Fruit fly (Drosophila melanogaster) whole organism, embryonic: ENCODE measurements around the gene CG13084.
A peak's percentile ranks its signal among the peaks of the same experiment; 100 is the strongest.

Experiments used
- Aef1 ChIP-seq: fragments of 200-800 bp; sonication (Bioruptor generic); IDR thresholded peaks from 3 replicates; pipeline ENCODE4 v1.3.6; 2022; ENCODE audit warnings: missing biosample characterization, missing genetic modification characterization
- Bgb ChIP-seq: fragments of 200-800 bp; sonication (Bioruptor generic); IDR thresholded peaks from 2 replicates; pipeline ENCODE4 v1.3.6; 2022; ENCODE audit warnings: missing biosample characterization, missing genetic modification characterization; ENCODE audit not compliant: partially characterized antibody
- CG10565 ChIP-seq: fragments of 200-800 bp; sonication (Bioruptor generic); optimal IDR thresholded peaks from 3 replicates; lab custom pipeline; 2016; ENCODE audit warnings: missing biosample characterization, mild to moderate bottlenecking, missing genetic modification characterization
- CG11456 ChIP-seq: fragments of 200-800 bp; sonication (Bioruptor generic); IDR thresholded peaks from 3 replicates; pipeline ENCODE4 v1.3.6; 2022; ENCODE audit warnings: missing biosample characterization, missing genetic modification characterization
- CG12744 ChIP-seq: fragments of 200-800 bp; sonication (Bioruptor generic); optimal IDR thresholded peaks from 2 replicates; lab custom pipeline; 2016; ENCODE audit warnings: missing biosample characterization, missing genetic modification characterization
- CG12769 ChIP-seq: fragments of 200-800 bp; sonication (Bioruptor generic); optimal IDR thresholded peaks from 2 replicates; lab custom pipeline; 2019; ENCODE audit warnings: missing biosample characterization, mild to moderate bottlenecking, missing genetic modification characterization, moderate library complexity
- CG13287 ChIP-seq: fragments of 200-800 bp; sonication (Bioruptor generic); IDR thresholded peaks from 2 replicates; pipeline ENCODE4 v1.3.6; 2022; ENCODE audit warnings: missing biosample characterization, missing genetic modification characterization; ENCODE audit not compliant: partially characterized antibody
- CG14667 ChIP-seq: fragments of 200-800 bp; sonication (Bioruptor generic); IDR thresholded peaks from 2 replicates; pipeline ENCODE4 v1.3.6; 2022; ENCODE audit warnings: missing biosample characterization, missing genetic modification characterization
- CG1603 ChIP-seq: fragments of 200-800 bp; sonication (Bioruptor generic); optimal IDR thresholded peaks from 2 replicates; lab custom pipeline; 2019; ENCODE audit warnings: missing biosample characterization, mild to moderate bottlenecking, missing genetic modification characterization, moderate library complexity
- CG17385 ChIP-seq: fragments of 200-800 bp; sonication (Bioruptor generic); optimal IDR thresholded peaks from 3 replicates; lab custom pipeline; 2018; ENCODE audit warnings: missing biosample characterization, mild to moderate bottlenecking, missing genetic modification characterization
- CG30020 ChIP-seq: fragments of 200-800 bp; optimal IDR thresholded peaks from 2 replicates; lab custom pipeline; 2019; ENCODE audit warnings: missing biosample characterization, mild to moderate bottlenecking, missing genetic modification characterization, moderate library complexity
- CG30403 ChIP-seq: fragments of 200-800 bp; sonication (Bioruptor generic); optimal IDR thresholded peaks from 3 replicates; lab custom pipeline; 2016; ENCODE audit warnings: missing biosample characterization, missing genetic modification characterization
- CG32767 ChIP-seq: fragments of 200-800 bp; sonication (Bioruptor generic); IDR thresholded peaks from 2 replicates; pipeline ENCODE4 v1.3.6; 2022; ENCODE audit warnings: missing biosample characterization, missing genetic modification characterization
- CG34422 ChIP-seq: fragments of 200-800 bp; sonication (Bioruptor generic); IDR thresholded peaks from 3 replicates; pipeline ENCODE4 v1.3.6; 2022; ENCODE audit warnings: missing biosample characterization, missing genetic modification characterization
- CG4404 ChIP-seq: fragments of 200-800 bp; sonication (Bioruptor generic); IDR thresholded peaks from 2 replicates; pipeline ENCODE4 v1.3.6; 2022; ENCODE audit warnings: missing biosample characterization, missing genetic modification characterization
- Deaf1 ChIP-seq: fragments of 200-800 bp; optimal IDR thresholded peaks from 3 replicates; lab custom pipeline; 2019; ENCODE audit warnings: missing biosample characterization, mild to moderate bottlenecking, missing genetic modification characterization, moderate library complexity
- Dek ChIP-seq: fragments of 200-800 bp; sonication (Bioruptor generic); optimal IDR thresholded peaks from 3 replicates; lab custom pipeline; 2019; ENCODE audit warnings: missing biosample characterization, mild to moderate bottlenecking, missing genetic modification characterization, moderate library complexity
- Dref ChIP-seq: fragments of 200-800 bp; sonication (Bioruptor generic); IDR thresholded peaks from 2 replicates; pipeline ENCODE4 v1.3.6; 2022; ENCODE audit warnings: missing biosample characterization, missing genetic modification characterization
- Nf-YC ChIP-seq: fragments of 200-800 bp; optimal IDR thresholded peaks from 3 replicates; lab custom pipeline; 2019; ENCODE audit warnings: missing biosample characterization, mild to moderate bottlenecking, missing genetic modification characterization, moderate library complexity
- Trl ChIP-seq, 3 experiments: fragments of >200 bp in 2 of 3; fragments of 200-800 bp in 1 of 3; sonication (Bioruptor generic) in 1 of 3; optimal IDR thresholded peaks; 2 replicates in 1 of 3; 3 replicates in 2 of 3; lab custom pipeline; 2016 to 2017; ENCODE audit warnings: missing biosample characterization in 1 of 3, missing genetic modification characterization in 1 of 3
- abd-A ChIP-seq: fragments of 200-800 bp; sonication (Bioruptor generic); optimal IDR thresholded peaks from 3 replicates; lab custom pipeline; 2019; ENCODE audit warnings: missing biosample characterization, mild to moderate bottlenecking, missing genetic modification characterization, moderate library complexity
- ap ChIP-seq: fragments of 200-800 bp; sonication (Bioruptor generic); IDR thresholded peaks from 2 replicates; pipeline ENCODE4 v1.3.6; 2022; ENCODE audit warnings: missing biosample characterization, missing genetic modification characterization
- cato ChIP-seq: fragments of 200-800 bp; sonication (Bioruptor generic); optimal IDR thresholded peaks from 2 replicates; lab custom pipeline; 2016; ENCODE audit warnings: missing biosample characterization, missing genetic modification characterization, borderline replicate concordance
- chinmo ChIP-seq: fragments of 200-800 bp; sonication (Bioruptor generic); IDR thresholded peaks from 4 replicates; pipeline ENCODE4 v1.3.6; 2022; ENCODE audit warnings: missing biosample characterization, missing genetic modification characterization; ENCODE audit not compliant: partially characterized antibody
- chm ChIP-seq: fragments of 200-800 bp; sonication (Bioruptor generic); IDR thresholded peaks from 2 replicates; pipeline ENCODE4 v1.3.6; 2022; ENCODE audit warnings: missing biosample characterization, missing genetic modification characterization
- ci ChIP-seq: fragments of 200-800 bp; sonication (Bioruptor generic); IDR thresholded peaks from 3 replicates; pipeline ENCODE4 v1.3.6; 2022; ENCODE audit warnings: missing biosample characterization, missing genetic modification characterization
- disco-r ChIP-seq: fragments of 200-800 bp; sonication (Bioruptor generic); optimal IDR thresholded peaks from 2 replicates; lab custom pipeline; 2016; ENCODE audit warnings: missing biosample characterization, missing genetic modification characterization
- ewg ChIP-seq: fragments of 200-800 bp; sonication (Bioruptor generic); optimal IDR thresholded peaks from 3 replicates; lab custom pipeline; 2017; ENCODE audit warnings: mild to moderate bottlenecking, missing biosample characterization, missing genetic modification reagents, missing genetic modification characterization
- hbn ChIP-seq: fragments of 200-800 bp; sonication (Bioruptor generic); IDR thresholded peaks from 2 replicates; pipeline ENCODE4 v1.3.6; 2022; ENCODE audit warnings: missing biosample characterization, missing genetic modification characterization; ENCODE audit not compliant: partially characterized antibody
- jumu ChIP-seq: fragments of 200-800 bp; sonication (Bioruptor generic); optimal IDR thresholded peaks from 3 replicates; lab custom pipeline; 2016; ENCODE audit warnings: missing biosample characterization, missing genetic modification characterization
- mam ChIP-seq: fragments of 200-800 bp; sonication (Bioruptor generic); optimal IDR thresholded peaks from 3 replicates; lab custom pipeline; 2016; ENCODE audit warnings: missing biosample characterization, missing genetic modification characterization
- onecut ChIP-seq: fragments of 200-800 bp; sonication (Bioruptor generic); IDR thresholded peaks from 2 replicates; pipeline ENCODE4 v1.3.6; 2022; ENCODE audit warnings: missing biosample characterization, missing genetic modification characterization
- pzg ChIP-seq: fragments of 200-800 bp; sonication (Bioruptor generic); optimal IDR thresholded peaks from 3 replicates; lab custom pipeline; 2018; ENCODE audit warnings: missing biosample characterization, mild to moderate bottlenecking, missing genetic modification characterization, moderate library complexity
- scrt ChIP-seq: fragments of 200-800 bp; sonication (Bioruptor generic); optimal IDR thresholded peaks from 2 replicates; lab custom pipeline; 2018; ENCODE audit warnings: missing biosample characterization, mild to moderate bottlenecking, missing genetic modification characterization, moderate library complexity
- seq ChIP-seq: fragments of 200-800 bp; sonication (Bioruptor generic); IDR thresholded peaks from 2 replicates; pipeline ENCODE4 v1.3.6; 2022; ENCODE audit warnings: missing biosample characterization, missing genetic modification characterization
- sima ChIP-seq: fragments of 200-800 bp; sonication (Bioruptor generic); optimal IDR thresholded peaks from 2 replicates; lab custom pipeline; 2016; ENCODE audit warnings: missing biosample characterization, missing genetic modification characterization
- slbo ChIP-seq: fragments of 200-800 bp; sonication (Bioruptor generic); IDR thresholded peaks from 2 replicates; pipeline ENCODE4 v1.3.6; 2022; ENCODE audit warnings: missing biosample characterization, missing genetic modification characterization
- stc ChIP-seq: fragments of 200-800 bp; sonication (Bioruptor generic); IDR thresholded peaks from 2 replicates; pipeline ENCODE4 v1.3.6; 2022; ENCODE audit warnings: missing biosample characterization, missing genetic modification characterization
- zfh2 ChIP-seq: fragments of 200-800 bp; sonication (Bioruptor generic); optimal IDR thresholded peaks from 2 replicates; lab custom pipeline; 2016; ENCODE audit warnings: missing biosample characterization, missing genetic modification characterization

Gene CG13084

dm6 chr2L:19518636-19519086 is 33.9 kb downstream of the CG13084 start, which contains the start of gene CG10132 (continued):
- TF ChIP-seq zfh2 (GFP tag; lab: Kevin White, UChicago) (no peak), CG30403 (no peak), CG14667 (GFP tag; lab: Robert Waterston, UW) (no peak), ci (GFP tag; lab: Robert Waterston, UW) (peak; percentile 36; the same call in 1 of the 3 replicates), Dek (tag; lab: Kevin White, UChicago) (no peak), sima (GFP tag; lab: Kevin White, UChicago) (no peak), CG12769 (no peak), CG30020 (no peak), jumu (GFP tag; lab: Kevin White, UChicago) (no peak), hbn (GFP tag; lab: Robert Waterston, UW) (0 out of 2 replicates have a peak, but pooled peaks have one; percentile 29), ap (no peak), stc (GFP tag; lab: Robert Waterston, UW) (no peak), mam (GFP tag; lab: Kevin White, UChicago) (no peak)

dm6 chr2L:19519611-19520010 is 34.9 kb downstream of the CG13084 start:
- peak; percentile 52; the same call in 1 of the 2 replicates for TF ChIP-seq seq
- TF ChIP-seq Dref (GFP tag; lab: Robert Waterston, UW), result 0 out of 2 replicates have a peak, but pooled peaks have one; percentile 22
- no peak for TF ChIP-seq slbo (GFP tag; lab: Robert Waterston, UW)
- peak; percentile 18; the same call in 1 of the 2 replicates for TF ChIP-seq Bgb (GFP tag; lab: Robert Waterston, UW)
- peak; percentile 19; the same call in 1 of the 2 replicates for TF ChIP-seq onecut (GFP tag; lab: Robert Waterston, UW)
- TF ChIP-seq CG34422, result 0 out of 3 replicates have a peak, but pooled peaks have one; percentile 18
- TF ChIP-seq Trl (optimal IDR thresholded peaks at IDR 0.05; lab: Kevin White, UChicago), result peak; percentile 56 to 80
- TF ChIP-seq Trl (GFP tag; optimal IDR thresholded peaks at IDR 0.05; lab: Kevin White, UChicago), result no peak
- TF ChIP-seq CG10565 (GFP tag; lab: Kevin White, UChicago), result no peak
- peak; percentile 46 for TF ChIP-seq abd-A (tag; lab: Kevin White, UChicago)
- TF ChIP-seq CG11456, result no peak
- TF ChIP-seq CG17385 (GFP tag; lab: Kevin White, UChicago), result no peak
- TF ChIP-seq chinmo, result peak; percentile 44; the same call in 1 of the 4 replicates
- no peak for TF ChIP-seq disco-r (GFP tag; lab: Kevin White, UChicago)
- no peak for TF ChIP-seq CG1603
- no peak for TF ChIP-seq CG12744
- peak; percentile 24; the same call in 1 of the 2 replicates for TF ChIP-seq CG13287 (GFP tag; lab: Robert Waterston, UW)
- 0 out of 2 replicates have a peak, but pooled peaks have one; percentile 15 for TF ChIP-seq CG4404 (GFP tag; lab: Robert Waterston, UW)
- no peak for TF ChIP-seq Aef1
- 0 out of 2 replicates have a peak, but pooled peaks have one; percentile 39 for TF ChIP-seq chm
- TF ChIP-seq CG32767 (GFP tag; lab: Robert Waterston, UW), result peak; percentile 35; the same call in 1 of the 2 replicates
- peak; percentile 80 for TF ChIP-seq scrt (GFP tag; lab: Kevin White, UChicago)
- TF ChIP-seq Deaf1 (tag; lab: Kevin White, UChicago), result peak; percentile 22
- peak; percentile 87 for TF ChIP-seq ewg (GFP tag; lab: Kevin White, UChicago)
- TF ChIP-seq cato (GFP tag; lab: Kevin White, UChicago), result no peak
- TF ChIP-seq Nf-YC (tag; lab: Kevin White, UChicago), result peak; percentile 13
- peak; percentile 12 for TF ChIP-seq pzg (GFP tag; lab: Kevin White, UChicago)
